Worm (Caenorhabditis elegans) whole organism, L2 larva: ENCODE results near the gene nhr-8.

ENCODE experiments used
- F13H6.1 ChIP-seq: sonication (generic microtip); optimal IDR thresholded peaks from 2 replicates; lab custom pipeline; 2016; ENCODE audit warnings: missing genetic modification characterization, missing compliant biosample characterization
- Y55F3AM.14 ChIP-seq: fragments of 200-800 bp; sonication (Bioruptor generic); optimal IDR thresholded peaks from 2 replicates; lab custom pipeline; 2018; ENCODE audit warnings: mild to moderate bottlenecking, missing genetic modification characterization, missing compliant biosample characterization
- ama-1 ChIP-seq: fragments of 150-350 bp; optimal IDR thresholded peaks from 2 replicates; lab custom pipeline; 2018; ENCODE audit warnings: inconsistent platforms
- ceh-82 ChIP-seq: fragments of 150-350 bp; optimal IDR thresholded peaks from 2 replicates; lab custom pipeline; 2014; ENCODE audit warnings: missing biosample characterization, missing genetic modification characterization
- egl-27 ChIP-seq: sonication (generic microtip); optimal IDR thresholded peaks from 3 replicates; lab custom pipeline; 2017; ENCODE audit warnings: missing biosample characterization, missing genetic modification reagents, missing genetic modification characterization
- fos-1 ChIP-seq: fragments of 150-350 bp; optimal IDR thresholded peaks from 2 replicates; lab custom pipeline; 2014; ENCODE audit warnings: missing biosample characterization, missing genetic modification characterization
- lin-13 ChIP-seq: fragments of 150-350 bp; optimal IDR thresholded peaks from 2 replicates; lab custom pipeline; 2014; ENCODE audit warnings: missing biosample characterization, missing genetic modification reagents, missing genetic modification characterization
- lsy-2 ChIP-seq, 2 experiments: fragments of 150-350 bp in 1 of 2; sonication (generic microtip) in 1 of 2; optimal IDR thresholded peaks; 2 replicates each; lab custom pipeline; 2014 to 2017; ENCODE audit warnings: missing biosample characterization in 2 of 2, missing genetic modification characterization in 2 of 2
- nhr-12 ChIP-seq: fragments of 150-350 bp; optimal IDR thresholded peaks from 2 replicates; lab custom pipeline; 2014; ENCODE audit warnings: missing biosample characterization, missing genetic modification characterization
- nhr-77 ChIP-seq: fragments of 150-350 bp; optimal IDR thresholded peaks from 2 replicates; lab custom pipeline; 2014; ENCODE audit warnings: missing biosample characterization, missing genetic modification characterization
- unc-55 ChIP-seq: fragments of 150-350 bp; sonication (generic microtip); optimal IDR thresholded peaks from 3 replicates; lab custom pipeline; 2014; ENCODE audit warnings: missing biosample characterization, missing genetic modification reagents, missing genetic modification characterization
- unc-62 ChIP-seq: fragments of 150-350 bp; optimal IDR thresholded peaks from 2 replicates; lab custom pipeline; 2014; ENCODE audit warnings: missing biosample characterization, missing genetic modification reagents, missing genetic modification characterization

ce11 chrIV:7674874-7675273, 35.9 kb upstream of the nhr-8 start, which contains the start of gene itr-1:
- TF ChIP-seq nhr-12 (tag; lab: Kevin White, UChicago) (no peak), nhr-77 (tag; lab: Kevin White, UChicago) (no peak), ama-1 (lab: Kevin White, UChicago) (no peak), fos-1 (no peak), lsy-2 (tag; optimal IDR thresholded peaks at IDR 0.05; lab: Kevin White, UChicago) (no peak), unc-62 (no peak), unc-55 (GFP tag; lab: Kevin White, UChicago) (no peak), lin-13 (GFP tag; lab: Kevin White, UChicago) (no peak), Y55F3AM.14 (GFP tag; lab: Kevin White, UChicago) (no peak), F13H6.1 (tag; lab: Kevin White, UChicago) (no peak), ceh-82 (no peak), egl-27 (tag; lab: Kevin White, UChicago) (no peak)
